Worm (Caenorhabditis elegans) whole organism, late embryonic: ENCODE results near the gene fkb-6.
A peak's percentile ranks its signal among the peaks of the same experiment; 100 is the strongest.

Experiments
- C38D4.7 ChIP-seq: fragments of 200-800 bp; sonication (Bioruptor generic); optimal IDR thresholded peaks from 2 replicates; lab custom pipeline; 2018; ENCODE audit warnings: mild to moderate bottlenecking, missing genetic modification characterization, moderate library complexity, missing compliant biosample characterization
- K02D7.2 ChIP-seq: sonication (generic microtip); optimal IDR thresholded peaks from 2 replicates; lab custom pipeline; 2017; ENCODE audit warnings: mild to moderate bottlenecking, missing genetic modification characterization, missing compliant biosample characterization
- ahr-1 ChIP-seq: sonication (generic microtip); optimal IDR thresholded peaks from 2 replicates; lab custom pipeline; 2016; ENCODE audit warnings: missing genetic modification characterization, missing compliant biosample characterization
- ceh-2 ChIP-seq: sonication (generic microtip); optimal IDR thresholded peaks from 2 replicates; lab custom pipeline; 2016; ENCODE audit warnings: missing genotype, missing genetic modification characterization, missing compliant biosample characterization
- ceh-22 ChIP-seq: sonication (generic microtip); optimal IDR thresholded peaks from 2 replicates; lab custom pipeline; 2017; ENCODE audit warnings: missing biosample characterization, missing genetic modification characterization
- ceh-31 ChIP-seq: sonication (generic microtip); optimal IDR thresholded peaks from 2 replicates; lab custom pipeline; 2016; ENCODE audit warnings: missing genetic modification characterization, missing compliant biosample characterization
- ceh-34 ChIP-seq: sonication (generic microtip); optimal IDR thresholded peaks from 2 replicates; lab custom pipeline; 2016; ENCODE audit warnings: mild to moderate bottlenecking, missing genetic modification characterization, missing compliant biosample characterization
- ceh-48 ChIP-seq: sonication (generic microtip); optimal IDR thresholded peaks from 2 replicates; lab custom pipeline; 2016; ENCODE audit warnings: missing genetic modification characterization, inconsistent platforms, missing compliant biosample characterization
- ceh-6 ChIP-seq: fragments of 200-800 bp; sonication (Bioruptor generic); optimal IDR thresholded peaks from 2 replicates; lab custom pipeline; 2018; ENCODE audit warnings: mild to moderate bottlenecking, missing genetic modification characterization, missing compliant biosample characterization
- dve-1 ChIP-seq: sonication (generic microtip); optimal IDR thresholded peaks from 2 replicates; lab custom pipeline; 2017; ENCODE audit warnings: antibody characterized with exemption, mild to moderate bottlenecking, missing genetic modification characterization, missing compliant biosample characterization
- elt-4 ChIP-seq: sonication (generic microtip); optimal IDR thresholded peaks from 2 replicates; lab custom pipeline; 2016; ENCODE audit warnings: missing genetic modification characterization, missing compliant biosample characterization
- fax-1 ChIP-seq: sonication (generic microtip); optimal IDR thresholded peaks from 2 replicates; lab custom pipeline; 2016; ENCODE audit warnings: missing genotype, missing genetic modification characterization, missing compliant biosample characterization
- gmeb-2 ChIP-seq: sonication (generic microtip); optimal IDR thresholded peaks from 2 replicates; lab custom pipeline; 2016; ENCODE audit warnings: missing genetic modification characterization, inconsistent platforms, missing compliant biosample characterization
- hlh-13 ChIP-seq: fragments of 200-800 bp; sonication (Bioruptor generic); optimal IDR thresholded peaks from 2 replicates; lab custom pipeline; 2018; ENCODE audit warnings: mild to moderate bottlenecking, missing genetic modification characterization, missing compliant biosample characterization
- hlh-30 ChIP-seq: sonication (generic microtip); optimal IDR thresholded peaks from 2 replicates; lab custom pipeline; 2017; ENCODE audit warnings: antibody characterized with exemption, missing genetic modification characterization, missing compliant biosample characterization; ENCODE audit not compliant: insufficient read depth
- hlh-6 ChIP-seq: sonication (generic microtip); optimal IDR thresholded peaks from 2 replicates; lab custom pipeline; 2016; ENCODE audit warnings: missing genotype, missing genetic modification characterization, missing compliant biosample characterization
- lim-6 ChIP-seq: sonication (generic microtip); optimal IDR thresholded peaks from 2 replicates; lab custom pipeline; 2016; ENCODE audit warnings: missing genetic modification characterization, missing compliant biosample characterization
- nfya-1 ChIP-seq: sonication (generic microtip); optimal IDR thresholded peaks from 2 replicates; lab custom pipeline; 2017; ENCODE audit warnings: missing genetic modification characterization, mild to moderate bottlenecking, missing compliant biosample characterization, antibody characterized with exemption, moderate library complexity
- npax-4 ChIP-seq: sonication (generic microtip); optimal IDR thresholded peaks from 2 replicates; lab custom pipeline; 2016; ENCODE audit warnings: missing genetic modification characterization, missing compliant biosample characterization
- pat-9 ChIP-seq: fragments of 200-800 bp; sonication (Bioruptor generic); optimal IDR thresholded peaks from 2 replicates; lab custom pipeline; 2018; ENCODE audit warnings: mild to moderate bottlenecking, missing genetic modification characterization, moderate library complexity, missing compliant biosample characterization
- pax-1 ChIP-seq: fragments of 150-350 bp; optimal IDR thresholded peaks from 2 replicates; lab custom pipeline; 2014; ENCODE audit warnings: missing biosample characterization, missing genetic modification characterization
- pha-2 ChIP-seq: sonication (generic microtip); optimal IDR thresholded peaks from 2 replicates; lab custom pipeline; 2017; ENCODE audit warnings: mild to moderate bottlenecking, missing genetic modification characterization, missing compliant biosample characterization
- pqm-1 ChIP-seq: sonication (generic microtip); optimal IDR thresholded peaks from 2 replicates; lab custom pipeline; 2016; ENCODE audit warnings: missing genetic modification characterization, missing compliant biosample characterization
- pros-1 ChIP-seq: fragments of 150-350 bp; optimal IDR thresholded peaks from 2 replicates; lab custom pipeline; 2014; ENCODE audit warnings: missing biosample characterization, missing genetic modification reagents, missing genetic modification characterization
- ref-2 ChIP-seq: sonication (generic microtip); optimal IDR thresholded peaks from 2 replicates; lab custom pipeline; 2016; ENCODE audit warnings: missing genetic modification characterization, missing compliant biosample characterization
- rnt-1 ChIP-seq: sonication (generic microtip); optimal IDR thresholded peaks from 2 replicates; lab custom pipeline; 2016; ENCODE audit warnings: missing genetic modification characterization, missing compliant biosample characterization
- sdc-2 ChIP-seq: sonication (generic microtip); optimal IDR thresholded peaks from 2 replicates; lab custom pipeline; 2016; ENCODE audit warnings: missing genotype, missing genetic modification characterization, missing compliant biosample characterization
- sox-2 ChIP-seq: fragments of 200-800 bp; sonication (Bioruptor generic); IDR thresholded peaks from 2 replicates; pipeline ENCODE4 v1.3.6; 2022; ENCODE audit warnings: missing genetic modification reagents, missing genetic modification characterization, missing compliant biosample characterization
- sox-4 ChIP-seq: sonication (generic microtip); optimal IDR thresholded peaks from 2 replicates; lab custom pipeline; 2017; ENCODE audit warnings: mild to moderate bottlenecking, missing genetic modification characterization, inconsistent platforms, missing compliant biosample characterization
- tbx-2 ChIP-seq: sonication (generic microtip); optimal IDR thresholded peaks from 2 replicates; lab custom pipeline; 2016; ENCODE audit warnings: missing genetic modification characterization, missing compliant biosample characterization
- unc-42 ChIP-seq: sonication (generic microtip); optimal IDR thresholded peaks from 2 replicates; lab custom pipeline; 2016; ENCODE audit warnings: missing genotype, missing genetic modification characterization, missing compliant biosample characterization
- unc-55 ChIP-seq: sonication (generic microtip); optimal IDR thresholded peaks from 2 replicates; lab custom pipeline; 2017; ENCODE audit warnings: missing biosample characterization, missing genetic modification reagents, missing genetic modification characterization
- unc-86 ChIP-seq: sonication (generic microtip); optimal IDR thresholded peaks from 2 replicates; lab custom pipeline; 2016; ENCODE audit warnings: missing genetic modification characterization, missing compliant biosample characterization
- zip-5 ChIP-seq: sonication (generic microtip); optimal IDR thresholded peaks from 2 replicates; lab custom pipeline; 2016; ENCODE audit warnings: missing genetic modification characterization, missing compliant biosample characterization
- ztf-16 ChIP-seq: sonication (generic microtip); optimal IDR thresholded peaks from 2 replicates; lab custom pipeline; 2017; ENCODE audit warnings: missing genetic modification characterization, missing compliant biosample characterization

fkb-6 gene

ce11 chrV:20845524-20846208 lies at the start of gene fkb-6, which contains the start of gene F31D4.2:
fkb-6 (plus strand) TSS chrV:20846158.
F31D4.2 (minus strand) TSS chrV:20845546.
- TF ChIP-seq sox-2 (GFP tag; lab: Robert Waterston, UW) (peak; percentile 1; the same call in 1 of the 2 replicates), sdc-2 (no peak), unc-55 (peak; percentile 63), unc-42 (peak; percentile 37), nfya-1 (peak; percentile 81), unc-86 (tag; lab: Kevin White, UChicago) (peak; percentile 3), ceh-31 (peak; percentile 9), pax-1 (tag; lab: Kevin White, UChicago) (peak; percentile 8), ceh-48 (tag; lab: Kevin White, UChicago) (peak; percentile 89), ceh-34 (tag; lab: Kevin White, UChicago) (peak; percentile 27), ztf-16 (tag; lab: Kevin White, UChicago) (no peak), hlh-30 (peak; percentile 22), npax-4 (tag; lab: Kevin White, UChicago) (no peak), tbx-2 (peak; percentile 53), pha-2 (peak; percentile 4), K02D7.2 (tag; lab: Kevin White, UChicago) (no peak), dve-1 (tag; lab: Kevin White, UChicago) (peak; percentile 42)

- TF ChIP-seq unc-42 (no peak), hlh-13 (GFP tag; lab: Kevin White, UChicago) (no peak), pax-1 (tag; lab: Kevin White, UChicago) (no peak), ceh-6 (GFP tag; lab: Kevin White, UChicago) (no peak), elt-4 (tag; lab: Kevin White, UChicago) (no peak), nfya-1 (no peak), K02D7.2 (tag; lab: Kevin White, UChicago) (no peak), pros-1 (no peak), hlh-6 (tag; lab: Kevin White, UChicago) (no peak), unc-55 (no peak), ref-2 (tag; lab: Kevin White, UChicago) (no peak), ceh-22 (tag; lab: Kevin White, UChicago) (no peak), unc-86 (tag; lab: Kevin White, UChicago) (no peak), sox-4 (tag; lab: Kevin White, UChicago) (no peak), pat-9 (tag; lab: Kevin White, UChicago) (no peak), C38D4.7 (GFP tag; lab: Kevin White, UChicago) (no peak), ahr-1 (tag; lab: Kevin White, UChicago) (no peak)
Observed at ce11 chrV:20797918-20798317, 48.0 kb upstream of the fkb-6 start, which contains the start of gene sdf-9. sdf-9 (plus strand) TSS chrV:20798218.

ce11 chrV:20802906-20803305 lies 43.1 kb upstream of the fkb-6 start, which contains the start of gene Y44A6D.5:
Y44A6D.5 (minus strand) TSS chrV:20803006.
- TF ChIP-seq pha-2 (no peak), ceh-22 (tag; lab: Kevin White, UChicago) (no peak), ceh-6 (GFP tag; lab: Kevin White, UChicago) (no peak), unc-86 (tag; lab: Kevin White, UChicago) (no peak), lim-6 (tag; lab: Kevin White, UChicago) (no peak), ceh-2 (tag; lab: Kevin White, UChicago) (no peak), rnt-1 (tag; lab: Kevin White, UChicago) (no peak), hlh-6 (tag; lab: Kevin White, UChicago) (no peak)
- TF ChIP-seq, all 69 proteins: peak for 0

ce11 chrV:20807038-20807437 lies 38.9 kb upstream of the fkb-6 start, which contains the start of gene Y44A6D.6:
Y44A6D.6 (plus strand) TSS chrV:20807338.
- TF ChIP-seq ceh-6 (GFP tag; lab: Kevin White, UChicago) (no peak), fax-1 (no peak), gmeb-2 (no peak), unc-86 (tag; lab: Kevin White, UChicago) (no peak), pros-1 (no peak), pqm-1 (no peak), ztf-16 (tag; lab: Kevin White, UChicago) (no peak), pax-1 (tag; lab: Kevin White, UChicago) (no peak), ceh-2 (tag; lab: Kevin White, UChicago) (no peak), ceh-22 (tag; lab: Kevin White, UChicago) (no peak), zip-5 (no peak)
